Worm (Caenorhabditis elegans): ENCODE data around the gene T13C2.7.

The T13C2.7 gene

ce11 chrII:6830012-6830411, 50.8 kb downstream of the T13C2.7 start:
- TF ChIP-seq ceh-30 (tag; optimal IDR thresholded peaks at IDR 0.05): no peak
- TF ChIP-seq elt-2 (tag; optimal IDR thresholded peaks at IDR 0.05): peak; percentile 32
- TF ChIP-seq unc-55 (GFP tag; optimal IDR thresholded peaks at IDR 0.05): peak; percentile 28
- no peak for TF ChIP-seq fkh-6 (tag; optimal IDR thresholded peaks at IDR 0.05)
- TF ChIP-seq eyg-1 (tag; optimal IDR thresholded peaks at IDR 0.05): no peak

DNA sequence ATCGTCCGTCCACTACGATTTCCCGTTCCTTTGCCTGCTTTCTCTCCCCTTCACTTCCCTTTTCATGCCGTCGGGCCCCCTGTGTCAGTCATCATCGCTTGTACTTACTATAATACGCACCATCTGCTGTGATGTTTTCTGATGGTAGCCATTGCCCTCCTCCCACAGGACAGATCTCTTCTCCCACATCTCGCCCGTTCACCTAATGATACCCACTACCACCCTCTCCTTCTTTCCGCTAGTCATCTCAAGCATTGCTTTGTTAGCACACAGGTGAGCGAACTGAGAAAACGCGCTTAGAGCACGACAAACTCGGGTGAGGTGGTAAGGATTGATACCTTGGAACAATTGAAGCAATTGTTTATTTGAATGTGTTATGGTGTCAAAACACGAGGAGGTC, 51.7 kb downstream of the T13C2.7 start:
- peak; percentile 15 for TF ChIP-seq sdc-2 (tag; optimal IDR thresholded peaks at IDR 0.05)
- TF ChIP-seq tbx-2 (tag; optimal IDR thresholded peaks at IDR 0.05): peak; percentile 15
- no peak for TF ChIP-seq Y22D7AL.16 (tag; optimal IDR thresholded peaks at IDR 0.05)

Measured in whole organism, late embryonic.